Fruit fly (Drosophila melanogaster) whole organism, embryonic: Measurements from ENCODE around the gene CG44040.

ENCODE experiments used
- Atf3 ChIP-seq: fragments of 200-800 bp; sonication (Bioruptor generic); optimal IDR thresholded peaks from 3 replicates; lab custom pipeline; 2016; ENCODE audit warnings: missing biosample characterization, missing genetic modification characterization
- Awh ChIP-seq: fragments of 200-800 bp; sonication (Bioruptor generic); IDR thresholded peaks from 2 replicates; pipeline ENCODE4, ENCODE4 v1.3.6; 2022; ENCODE audit warnings: missing biosample characterization, missing genetic modification characterization
- Bteb2 ChIP-seq: fragments of 200-800 bp; sonication (Bioruptor generic); optimal IDR thresholded peaks from 2 replicates; lab custom pipeline; 2016; ENCODE audit warnings: missing biosample characterization, missing genetic modification characterization
- CG10366 ChIP-seq: fragments of 200-800 bp; sonication (Bioruptor generic); IDR thresholded peaks from 2 replicates; pipeline ENCODE4 v1.3.6; 2022; ENCODE audit warnings: missing biosample characterization, missing genetic modification characterization
- CG11723 ChIP-seq: fragments of 200-800 bp; sonication (Bioruptor generic); optimal IDR thresholded peaks from 2 replicates; lab custom pipeline; 2017; ENCODE audit warnings: missing biosample characterization, mild to moderate bottlenecking, missing genetic modification characterization
- CG14710 ChIP-seq: fragments of 200-800 bp; sonication (Bioruptor generic); optimal IDR thresholded peaks from 3 replicates; lab custom pipeline; 2019; ENCODE audit warnings: missing biosample characterization, mild to moderate bottlenecking, missing genetic modification characterization, moderate library complexity
- CG14860 ChIP-seq: fragments of 200-800 bp; sonication (Bioruptor generic); IDR thresholded peaks from 3 replicates; pipeline ENCODE4 v1.3.6; 2022; ENCODE audit warnings: missing biosample characterization, missing genetic modification characterization; ENCODE audit not compliant: partially characterized antibody
- CG15269 ChIP-seq: fragments of 200-800 bp; sonication (Bioruptor generic); optimal IDR thresholded peaks from 2 replicates; lab custom pipeline; 2018; ENCODE audit warnings: missing biosample characterization, mild to moderate bottlenecking, missing genetic modification characterization, moderate library complexity
- CG1603 ChIP-seq: fragments of 200-800 bp; sonication (Bioruptor generic); optimal IDR thresholded peaks from 2 replicates; lab custom pipeline; 2019; ENCODE audit warnings: missing biosample characterization, mild to moderate bottlenecking, missing genetic modification characterization, moderate library complexity
- CG16813 ChIP-seq: fragments of 200-800 bp; sonication (Bioruptor generic); IDR thresholded peaks from 3 replicates; pipeline ENCODE4 v1.3.6; 2022; ENCODE audit warnings: missing biosample characterization, missing genetic modification characterization; ENCODE audit not compliant: partially characterized antibody
- CG16815 ChIP-seq: fragments of 200-800 bp; sonication (Bioruptor generic); optimal IDR thresholded peaks from 3 replicates; lab custom pipeline; 2017; ENCODE audit warnings: missing biosample characterization, mild to moderate bottlenecking, missing genetic modification characterization
- CG17186 ChIP-seq: fragments of 200-800 bp; sonication (Bioruptor generic); optimal IDR thresholded peaks from 3 replicates; lab custom pipeline; 2017; ENCODE audit warnings: missing biosample characterization, missing genetic modification reagents, missing genetic modification characterization
- CG17385 ChIP-seq: fragments of 200-800 bp; sonication (Bioruptor generic); optimal IDR thresholded peaks from 3 replicates; lab custom pipeline; 2018; ENCODE audit warnings: missing biosample characterization, mild to moderate bottlenecking, missing genetic modification characterization
- CG2120 ChIP-seq: fragments of 200-800 bp; sonication (Bioruptor generic); optimal IDR thresholded peaks from 3 replicates; lab custom pipeline; 2016; ENCODE audit warnings: missing biosample characterization, missing genetic modification characterization
- CG2712 ChIP-seq: fragments of 200-800 bp; optimal IDR thresholded peaks from 3 replicates; lab custom pipeline; 2019; ENCODE audit warnings: missing biosample characterization, mild to moderate bottlenecking, missing genetic modification characterization, moderate library complexity
- CG3847 ChIP-seq: fragments of 200-800 bp; sonication (Bioruptor generic); IDR thresholded peaks from 2 replicates; pipeline ENCODE4 v1.3.6; 2022; ENCODE audit warnings: missing biosample characterization, missing genetic modification characterization
- CG42726 ChIP-seq: fragments of 200-800 bp; sonication (Bioruptor generic); IDR thresholded peaks from 2 replicates; pipeline ENCODE4 v1.3.6; 2022; ENCODE audit warnings: missing biosample characterization, missing genetic modification characterization; ENCODE audit not compliant: partially characterized antibody
- CG4282 ChIP-seq: fragments of 200-800 bp; sonication (Bioruptor generic); optimal IDR thresholded peaks from 2 replicates; lab custom pipeline; 2016; ENCODE audit warnings: missing biosample characterization, missing genetic modification characterization
- CG4424 ChIP-seq: fragments of 200-800 bp; sonication (Bioruptor generic); optimal IDR thresholded peaks from 3 replicates; lab custom pipeline; 2016; ENCODE audit warnings: missing biosample characterization, missing genetic modification characterization
- CG7271 ChIP-seq: fragments of 200-800 bp; sonication (Bioruptor generic); optimal IDR thresholded peaks from 2 replicates; lab custom pipeline; 2018; ENCODE audit warnings: missing biosample characterization, mild to moderate bottlenecking, missing genetic modification characterization, moderate library complexity
- CG7963 ChIP-seq: fragments of 200-800 bp; sonication (Bioruptor generic); IDR thresholded peaks from 3 replicates; pipeline ENCODE4 v1.3.6; 2022; ENCODE audit warnings: missing biosample characterization, missing genetic modification characterization; ENCODE audit not compliant: partially characterized antibody
- CG8359 ChIP-seq: fragments of 200-800 bp; sonication (Bioruptor generic); optimal IDR thresholded peaks from 2 replicates; lab custom pipeline; 2017; ENCODE audit warnings: missing biosample characterization, mild to moderate bottlenecking, missing genetic modification characterization, borderline replicate concordance
- CG8478 ChIP-seq: fragments of >200 bp; optimal IDR thresholded peaks from 2 replicates; lab custom pipeline; 2018
- CG9437 ChIP-seq: fragments of 200-800 bp; sonication (Bioruptor generic); optimal IDR thresholded peaks from 2 replicates; lab custom pipeline; 2018; ENCODE audit warnings: missing biosample characterization, mild to moderate bottlenecking, missing genetic modification characterization
- CG9727 ChIP-seq: fragments of 200-800 bp; sonication (Bioruptor generic); optimal IDR thresholded peaks from 3 replicates; lab custom pipeline; 2017; ENCODE audit warnings: missing biosample characterization, mild to moderate bottlenecking, missing genetic modification characterization
- CG9817 ChIP-seq: fragments of 200-800 bp; sonication (Bioruptor generic); optimal IDR thresholded peaks from 2 replicates; lab custom pipeline; 2018; ENCODE audit warnings: missing biosample characterization, mild to moderate bottlenecking, missing genetic modification characterization, moderate library complexity
- CHES-1-like ChIP-seq: fragments of 200-800 bp; sonication (Bioruptor generic); optimal IDR thresholded peaks from 2 replicates; lab custom pipeline; 2016; ENCODE audit warnings: missing biosample characterization, missing genetic modification characterization
- Drgx ChIP-seq: fragments of 200-800 bp; sonication (Bioruptor generic); IDR thresholded peaks from 2 replicates; pipeline ENCODE4 v1.3.6; 2022; ENCODE audit warnings: missing biosample characterization, missing genetic modification characterization
- H2.0 ChIP-seq: fragments of 200-800 bp; sonication (Bioruptor generic); IDR thresholded peaks from 2 replicates; pipeline ENCODE4 v1.3.6; 2022; ENCODE audit warnings: missing biosample characterization, missing genetic modification characterization
- HLHmδ ChIP-seq: fragments of 200-800 bp; sonication (Bioruptor generic); optimal IDR thresholded peaks from 2 replicates; lab custom pipeline; 2018; ENCODE audit warnings: missing biosample characterization, mild to moderate bottlenecking, missing genetic modification characterization, moderate library complexity
- Poxn ChIP-seq: fragments of 200-800 bp; sonication (Bioruptor generic); IDR thresholded peaks from 2 replicates; pipeline ENCODE4 v1.3.6; 2022; ENCODE audit warnings: missing biosample characterization, missing genetic modification characterization
- Ptx1 ChIP-seq: fragments of 200-800 bp; sonication (Bioruptor generic); IDR thresholded peaks from 2 replicates; pipeline ENCODE4 v1.3.6; 2022; ENCODE audit warnings: missing biosample characterization, missing genetic modification characterization
- Ravus ChIP-seq: fragments of 200-800 bp; sonication (Bioruptor generic); IDR thresholded peaks from 2 replicates; pipeline ENCODE4 v1.3.6; 2022; ENCODE audit warnings: missing biosample characterization, missing genetic modification characterization
- TFAM ChIP-seq: fragments of 200-800 bp; sonication (Bioruptor generic); optimal IDR thresholded peaks from 2 replicates; lab custom pipeline; 2017; ENCODE audit warnings: missing biosample characterization, missing genetic modification characterization, inconsistent platforms
- ab ChIP-seq: fragments of 200-800 bp; sonication (Bioruptor generic); optimal IDR thresholded peaks from 2 replicates; lab custom pipeline; 2016; ENCODE audit warnings: missing biosample characterization, missing genetic modification characterization
- bbx ChIP-seq: fragments of 200-800 bp; sonication (Bioruptor generic); IDR thresholded peaks from 2 replicates; pipeline ENCODE4 v1.3.6; 2022; ENCODE audit warnings: missing biosample characterization, missing genetic modification characterization; ENCODE audit not compliant: partially characterized antibody
- cato ChIP-seq: fragments of 200-800 bp; sonication (Bioruptor generic); optimal IDR thresholded peaks from 2 replicates; lab custom pipeline; 2016; ENCODE audit warnings: missing biosample characterization, missing genetic modification characterization, borderline replicate concordance
- dm ChIP-seq: fragments of 200-800 bp; sonication (Bioruptor generic); optimal IDR thresholded peaks from 3 replicates; lab custom pipeline; 2016; ENCODE audit warnings: missing biosample characterization, missing genetic modification characterization
- eyg ChIP-seq: fragments of 200-800 bp; sonication (Bioruptor generic); optimal IDR thresholded peaks from 3 replicates; lab custom pipeline; 2016; ENCODE audit warnings: missing biosample characterization, missing genetic modification characterization
- gsb-n ChIP-seq: fragments of 200-800 bp; sonication (Bioruptor generic); optimal IDR thresholded peaks from 3 replicates; lab custom pipeline; 2018; ENCODE audit warnings: missing biosample characterization, mild to moderate bottlenecking, missing genetic modification characterization
- hkb ChIP-seq, 2 experiments: fragments of 200-800 bp in 1 of 2; fragments of >200 bp in 1 of 2; sonication (Bioruptor generic) in 1 of 2; IDR thresholded peaks in 1 of 2; optimal IDR thresholded peaks in 1 of 2; 2 replicates each; pipeline versions ENCODE4 v1.3.6 to Lab custom; 2017 to 2022; ENCODE audit warnings: missing biosample characterization in 1 of 2, missing genetic modification characterization in 1 of 2
- ind ChIP-seq: fragments of 200-800 bp; sonication (Bioruptor generic); optimal IDR thresholded peaks from 3 replicates; lab custom pipeline; 2016; ENCODE audit warnings: missing biosample characterization, missing genetic modification characterization
- jigr1 ChIP-seq: fragments of 200-800 bp; sonication (Bioruptor generic); IDR thresholded peaks from 3 replicates; pipeline ENCODE4 v1.3.6; 2022; ENCODE audit warnings: missing biosample characterization, missing genetic modification characterization
- jing ChIP-seq: fragments of 200-800 bp; sonication (Bioruptor generic); optimal IDR thresholded peaks from 2 replicates; lab custom pipeline; 2018; ENCODE audit warnings: missing biosample characterization, mild to moderate bottlenecking, missing genetic modification characterization
- lilli ChIP-seq: fragments of 200-800 bp; sonication (Bioruptor generic); optimal IDR thresholded peaks from 3 replicates; lab custom pipeline; 2016; ENCODE audit warnings: missing biosample characterization, missing genetic modification characterization
- pb ChIP-seq: fragments of 200-800 bp; sonication (Bioruptor generic); optimal IDR thresholded peaks from 3 replicates; lab custom pipeline; 2016; ENCODE audit warnings: missing biosample characterization, missing genetic modification characterization
- pfk ChIP-seq: fragments of 200-800 bp; sonication (Bioruptor generic); optimal IDR thresholded peaks from 2 replicates; lab custom pipeline; 2018; ENCODE audit warnings: missing biosample characterization, mild to moderate bottlenecking, missing genetic modification characterization, moderate library complexity
- sc ChIP-seq, 3 experiments: fragments of >200 bp in 2 of 3; fragments of 200-800 bp in 1 of 3; sonication (Bioruptor generic) in 1 of 3; optimal IDR thresholded peaks; 2 replicates in 2 of 3; 3 replicates in 1 of 3; lab custom pipeline; 2017; ENCODE audit warnings: mild to moderate bottlenecking in 1 of 3, missing biosample characterization in 1 of 3, missing genetic modification characterization in 1 of 3, missing genetic modification reagents in 1 of 3
- sens ChIP-seq: fragments of 200-800 bp; sonication (Bioruptor generic); peaks from one replicate; lab custom pipeline; 2016; ENCODE audit warnings: missing biosample characterization, missing genetic modification characterization
- sqz ChIP-seq: fragments of 200-800 bp; sonication (Bioruptor generic); optimal IDR thresholded peaks from 3 replicates; lab custom pipeline; 2018; ENCODE audit warnings: missing biosample characterization, mild to moderate bottlenecking, missing genetic modification characterization
- tin ChIP-seq: fragments of 200-800 bp; sonication (Bioruptor generic); optimal IDR thresholded peaks from 3 replicates; lab custom pipeline; 2016; ENCODE audit warnings: missing biosample characterization, missing genetic modification characterization

Gene CG44040

DNA sequence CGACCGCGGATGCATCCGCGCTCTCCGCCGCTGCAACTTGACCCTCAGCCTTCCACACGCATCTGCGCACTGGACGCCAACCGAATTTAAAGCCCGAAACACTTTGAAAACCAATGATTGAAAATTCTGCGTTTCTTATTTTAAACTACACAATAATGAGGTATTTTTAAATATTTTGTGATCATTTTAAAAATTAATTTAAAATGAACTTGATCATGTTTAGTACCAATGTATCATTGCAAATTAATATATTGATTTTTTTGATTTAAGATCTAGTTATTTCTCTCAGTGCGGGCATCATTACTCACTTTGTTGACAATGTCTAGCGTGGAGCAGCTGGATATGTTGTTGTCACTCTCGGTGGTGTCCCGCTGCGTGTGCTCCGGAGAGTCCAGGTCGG lies 46.7 kb downstream of the CG44040 start (continued):
- no peak for TF ChIP-seq Bteb2
- no peak for TF ChIP-seq CG7963 (GFP tag; lab: Robert Waterston, UW)
- peak; percentile 75 for TF ChIP-seq sens (GFP tag; lab: Kevin White, UChicago)
- TF ChIP-seq CG15269 (tag; lab: Kevin White, UChicago) = no peak
- no peak for TF ChIP-seq CG42726 (GFP tag; lab: Robert Waterston, UW)
- no peak for TF ChIP-seq CG14860 (GFP tag; lab: Robert Waterston, UW)
- no peak for TF ChIP-seq Poxn (GFP tag; lab: Robert Waterston, UW)
- TF ChIP-seq sc (optimal IDR thresholded peaks at IDR 0.05; lab: Kevin White, UChicago) = no peak
- no peak for TF ChIP-seq sc (GFP tag; optimal IDR thresholded peaks at IDR 0.05; lab: Kevin White, UChicago)
- no peak for TF ChIP-seq CG9437 (GFP tag; lab: Kevin White, UChicago)
- TF ChIP-seq CG3847 (GFP tag; lab: Robert Waterston, UW) = no peak; the same call in 1 of the 2 replicates
- no peak for TF ChIP-seq jigr1 (GFP tag; lab: Robert Waterston, UW)
- TF ChIP-seq CG4424 (GFP tag; lab: Kevin White, UChicago) = no peak
- no peak for TF ChIP-seq CHES-1-like
- TF ChIP-seq pfk (GFP tag; lab: Kevin White, UChicago) = no peak
- no peak for TF ChIP-seq sqz
- no peak for TF ChIP-seq jing (GFP tag; lab: Kevin White, UChicago)
- TF ChIP-seq bbx (GFP tag; lab: Robert Waterston, UW) = no peak
- peak; percentile 62 for TF ChIP-seq CG10366 (GFP tag; lab: Robert Waterston, UW)
- no peak for TF ChIP-seq eyg (GFP tag; lab: Kevin White, UChicago)
- no peak for TF ChIP-seq HLHmδ (GFP tag; lab: Kevin White, UChicago)
- peak; percentile 37 for TF ChIP-seq CG9727 (GFP tag; lab: Kevin White, UChicago)
- TF ChIP-seq CG4282 (GFP tag; lab: Kevin White, UChicago) = no peak
- TF ChIP-seq Atf3 = no peak
- no peak for TF ChIP-seq CG7271 (tag; lab: Kevin White, UChicago)
- TF ChIP-seq CG9817 (tag; lab: Kevin White, UChicago) = peak; percentile 39
- no peak for TF ChIP-seq CG16815 (GFP tag; lab: Kevin White, UChicago)
- TF ChIP-seq CG2120 (GFP tag; lab: Kevin White, UChicago) = peak; percentile 35
- peak; percentile 64 for TF ChIP-seq Drgx
- TF ChIP-seq lilli = peak; percentile 4
- TF ChIP-seq dm (GFP tag; lab: Kevin White, UChicago) = no peak
- no peak for TF ChIP-seq hkb (optimal IDR thresholded peaks at IDR 0.05; lab: Kevin White, UChicago)
- TF ChIP-seq hkb (GFP tag; IDR thresholded peaks at IDR 0.05; lab: Robert Waterston, UW) = peak; percentile 63
- TF ChIP-seq CG17186 (GFP tag; lab: Kevin White, UChicago) = no peak
- no peak for TF ChIP-seq gsb-n (tag; lab: Kevin White, UChicago)
- TF ChIP-seq CG2712 (tag; lab: Kevin White, UChicago) = peak; percentile 45
- no peak for TF ChIP-seq ind
- no peak for TF ChIP-seq Ravus (GFP tag; lab: Robert Waterston, UW)
- TF ChIP-seq TFAM = no peak
- TF ChIP-seq CG8359 (GFP tag; lab: Kevin White, UChicago) = no peak
- TF ChIP-seq CG16813 = no peak
- no peak for TF ChIP-seq cato (GFP tag; lab: Kevin White, UChicago)
- TF ChIP-seq H2.0 (GFP tag; lab: Robert Waterston, UW) = peak; percentile 23; the same call in 1 of the 2 replicates
- TF ChIP-seq CG14710 (tag; lab: Kevin White, UChicago) = peak; percentile 23
- TF ChIP-seq CG17385 = no peak
- TF ChIP-seq CG1603 = peak; percentile 17
- TF ChIP-seq CG8478 (lab: Kevin White, UChicago) = no peak
- TF ChIP-seq pb = no peak
- no peak for TF ChIP-seq tin (GFP tag; lab: Kevin White, UChicago)
- no peak for TF ChIP-seq Awh (GFP tag; lab: Robert Waterston, UW)
- peak; percentile 39; the same call in 1 of the 2 replicates for TF ChIP-seq Ptx1 (GFP tag; lab: Robert Waterston, UW)
- no peak for TF ChIP-seq ab
- TF ChIP-seq CG11723 (GFP tag; lab: Kevin White, UChicago) = no peak
